Fruit fly (Drosophila melanogaster): ENCODE data around the gene tut.

dm6 chr3L:8175818-8176217, 34.7 kb downstream of the tut start, which contains the start of gene RecQ4:
- no peak for TF ChIP-seq CG2120 (GFP tag; optimal IDR thresholded peaks at IDR 0.05)
- TF ChIP-seq insv (GFP tag; optimal IDR thresholded peaks at IDR 0.05), result no peak
- TF ChIP-seq Adf1 (GFP tag; IDR thresholded peaks at IDR 0.05), result no peak
- TF ChIP-seq klu (GFP tag; IDR thresholded peaks at IDR 0.05), result no peak
- TF ChIP-seq mld (GFP tag; IDR thresholded peaks at IDR 0.05; ENCODE audit: partially characterized antibody), result no peak
- TF ChIP-seq CG17361 (GFP tag; IDR thresholded peaks at IDR 0.05), result no peak
- no peak for TF ChIP-seq esg (GFP tag; conservative IDR thresholded peaks at IDR 0.05)
- TF ChIP-seq H2.0 (GFP tag; IDR thresholded peaks at IDR 0.05), result no peak

Measured in whole organism, embryonic.